Fruit fly (Drosophila melanogaster) whole organism, embryonic: ENCODE results near the gene CG13700.
A peak's percentile ranks its signal among the peaks of the same experiment; 100 is the strongest.

Source experiments
- ATbp ChIP-seq: fragments of 200-800 bp; sonication (Bioruptor generic); optimal IDR thresholded peaks from 2 replicates; lab custom pipeline; 2017; ENCODE audit warnings: missing biosample characterization, mild to moderate bottlenecking, missing genetic modification characterization, missing genetic modification reagents
- Adf1 ChIP-seq: fragments of 200-800 bp; sonication (Bioruptor generic); IDR thresholded peaks from 2 replicates; pipeline ENCODE4 v1.3.6; 2022; ENCODE audit warnings: missing biosample characterization, missing genetic modification characterization
- Atf-2 ChIP-seq: fragments of 200-800 bp; sonication (Bioruptor generic); optimal IDR thresholded peaks from 2 replicates; lab custom pipeline; 2016; ENCODE audit warnings: missing biosample characterization, missing genetic modification characterization
- Atf3 ChIP-seq: fragments of 200-800 bp; sonication (Bioruptor generic); optimal IDR thresholded peaks from 3 replicates; lab custom pipeline; 2016; ENCODE audit warnings: missing biosample characterization, missing genetic modification characterization
- B-H2 ChIP-seq: fragments of 200-800 bp; sonication (Bioruptor generic); optimal IDR thresholded peaks from 2 replicates; lab custom pipeline; 2018; ENCODE audit warnings: missing biosample characterization, mild to moderate bottlenecking, missing genetic modification characterization
- CG10209 ChIP-seq: fragments of 200-800 bp; sonication (Bioruptor generic); optimal IDR thresholded peaks from 3 replicates; lab custom pipeline; 2017; ENCODE audit warnings: missing biosample characterization, mild to moderate bottlenecking, missing genetic modification characterization, missing genetic modification reagents
- CG10979 ChIP-seq: fragments of 200-800 bp; sonication (Bioruptor generic); optimal IDR thresholded peaks from 2 replicates; lab custom pipeline; 2018; ENCODE audit warnings: missing biosample characterization, mild to moderate bottlenecking, missing genetic modification characterization, moderate library complexity
- CG12071 ChIP-seq: fragments of 200-800 bp; sonication (Bioruptor generic); optimal IDR thresholded peaks from 3 replicates; lab custom pipeline; 2018; ENCODE audit warnings: missing biosample characterization, mild to moderate bottlenecking, missing genetic modification characterization
- CG1529 ChIP-seq: fragments of 200-800 bp; sonication (Bioruptor generic); optimal IDR thresholded peaks from 3 replicates; lab custom pipeline; 2018; ENCODE audit warnings: missing biosample characterization, missing genetic modification characterization
- CG17361 ChIP-seq: fragments of 200-800 bp; sonication (Bioruptor generic); IDR thresholded peaks from 3 replicates; pipeline ENCODE4 v1.3.6; 2022; ENCODE audit warnings: missing biosample characterization, missing genetic modification characterization
- CG2678 ChIP-seq: fragments of 200-800 bp; sonication (Bioruptor generic); optimal IDR thresholded peaks from 3 replicates; lab custom pipeline; 2019; ENCODE audit warnings: missing biosample characterization, mild to moderate bottlenecking, missing genetic modification characterization, moderate library complexity
- CG2712 ChIP-seq: fragments of 200-800 bp; optimal IDR thresholded peaks from 3 replicates; lab custom pipeline; 2019; ENCODE audit warnings: missing biosample characterization, mild to moderate bottlenecking, missing genetic modification characterization, moderate library complexity
- CG33557 ChIP-seq: fragments of 200-800 bp; sonication (Bioruptor generic); optimal IDR thresholded peaks from 2 replicates; lab custom pipeline; 2019; ENCODE audit warnings: missing biosample characterization, mild to moderate bottlenecking, missing genetic modification characterization, moderate library complexity
- CG3847 ChIP-seq: fragments of 200-800 bp; sonication (Bioruptor generic); IDR thresholded peaks from 2 replicates; pipeline ENCODE4 v1.3.6; 2022; ENCODE audit warnings: missing biosample characterization, missing genetic modification characterization
- CG4854 ChIP-seq: fragments of 200-800 bp; sonication (Bioruptor generic); optimal IDR thresholded peaks from 2 replicates; lab custom pipeline; 2016; ENCODE audit warnings: missing biosample characterization, missing genetic modification characterization, inconsistent platforms
- CG5953 ChIP-seq: fragments of 200-800 bp; sonication (Bioruptor generic); IDR thresholded peaks from 2 replicates; pipeline ENCODE4 v1.3.6; 2022; ENCODE audit warnings: missing biosample characterization, missing genetic modification characterization
- CG6272 ChIP-seq: fragments of 200-800 bp; sonication (Bioruptor generic); IDR thresholded peaks from 2 replicates; pipeline ENCODE4 v1.3.6; 2022; ENCODE audit warnings: missing biosample characterization, missing genetic modification characterization
- CG7745 ChIP-seq: fragments of 200-800 bp; sonication (Bioruptor generic); optimal IDR thresholded peaks from 2 replicates; lab custom pipeline; 2018; ENCODE audit warnings: missing biosample characterization, mild to moderate bottlenecking, missing genetic modification characterization, moderate library complexity
- CG7928 ChIP-seq: fragments of 200-800 bp; sonication (Bioruptor generic); optimal IDR thresholded peaks from 2 replicates; lab custom pipeline; 2017; ENCODE audit warnings: missing biosample characterization, mild to moderate bottlenecking, missing genetic modification characterization
- CG7963 ChIP-seq: fragments of 200-800 bp; sonication (Bioruptor generic); IDR thresholded peaks from 3 replicates; pipeline ENCODE4 v1.3.6; 2022; ENCODE audit warnings: missing biosample characterization, missing genetic modification characterization; ENCODE audit not compliant: partially characterized antibody
- CG8765 ChIP-seq: fragments of 200-800 bp; sonication (Bioruptor generic); IDR thresholded peaks from 2 replicates; pipeline ENCODE4 v1.3.6; 2022; ENCODE audit warnings: missing biosample characterization, missing genetic modification characterization
- CG9215 ChIP-seq: fragments of 200-800 bp; sonication (Bioruptor generic); IDR thresholded peaks from 2 replicates; pipeline ENCODE4 v1.3.6; 2022; ENCODE audit warnings: missing biosample characterization, missing genetic modification characterization
- CG9932 ChIP-seq: fragments of 200-800 bp; sonication (Bioruptor generic); IDR thresholded peaks from 2 replicates; pipeline ENCODE4 v1.3.6; 2022; ENCODE audit warnings: missing biosample characterization, missing genetic modification characterization
- Dip3 ChIP-seq: fragments of 200-800 bp; sonication (Bioruptor generic); optimal IDR thresholded peaks from 3 replicates; lab custom pipeline; 2016; ENCODE audit warnings: missing biosample characterization, missing genetic modification characterization
- Doc2 ChIP-seq: fragments of 200-800 bp; sonication (Bioruptor generic); IDR thresholded peaks from 2 replicates; pipeline ENCODE4 v1.3.6; 2022; ENCODE audit warnings: missing biosample characterization, missing genetic modification characterization
- Eip74EF ChIP-seq, 2 experiments: fragments of 200-800 bp in 1 of 2; fragments of >200 bp in 1 of 2; sonication (Bioruptor generic) in 1 of 2; optimal IDR thresholded peaks; 2 replicates each; lab custom pipeline; 2017 to 2019; ENCODE audit warnings: missing biosample characterization in 2 of 2, missing genetic modification characterization in 2 of 2, mild to moderate bottlenecking in 1 of 2, moderate library complexity in 1 of 2
- Hand ChIP-seq: fragments of 200-800 bp; sonication (Bioruptor generic); optimal IDR thresholded peaks from 2 replicates; lab custom pipeline; 2017; ENCODE audit warnings: mild to moderate bottlenecking, missing biosample characterization, missing genetic modification reagents, missing genetic modification characterization
- Hr39 ChIP-seq: fragments of >200 bp; optimal IDR thresholded peaks from 2 replicates; lab custom pipeline; 2017
- Lim3 ChIP-seq: fragments of 200-800 bp; sonication (Bioruptor generic); IDR thresholded peaks from 2 replicates; pipeline ENCODE4 v1.3.6; 2022; ENCODE audit warnings: missing biosample characterization, missing genetic modification characterization
- MBD-R2 ChIP-seq: fragments of 200-800 bp; sonication (Bioruptor generic); IDR thresholded peaks from 2 replicates; pipeline ENCODE4 v1.3.6; 2022; ENCODE audit warnings: missing biosample characterization, missing genetic modification characterization
- NFAT ChIP-seq: fragments of 200-800 bp; sonication (Bioruptor generic); IDR thresholded peaks from 2 replicates; pipeline ENCODE4 v1.3.6; 2022; ENCODE audit warnings: missing biosample characterization, missing genetic modification characterization
- Six4 ChIP-seq: fragments of 200-800 bp; sonication (Bioruptor generic); optimal IDR thresholded peaks from 2 replicates; lab custom pipeline; 2016; ENCODE audit warnings: missing biosample characterization, missing genetic modification characterization
- TFAM ChIP-seq: fragments of 200-800 bp; sonication (Bioruptor generic); optimal IDR thresholded peaks from 2 replicates; lab custom pipeline; 2017; ENCODE audit warnings: missing biosample characterization, missing genetic modification characterization, inconsistent platforms
- Xbp1 ChIP-seq: fragments of 200-800 bp; sonication (Bioruptor generic); optimal IDR thresholded peaks from 3 replicates; lab custom pipeline; 2016; ENCODE audit warnings: missing biosample characterization, mild to moderate bottlenecking, missing genetic modification characterization
- Xrp1 ChIP-seq: fragments of 200-800 bp; sonication (Bioruptor generic); IDR thresholded peaks from 2 replicates; pipeline ENCODE4 v1.3.6; 2022; ENCODE audit warnings: missing biosample characterization, missing genetic modification characterization
- ap ChIP-seq: fragments of 200-800 bp; sonication (Bioruptor generic); IDR thresholded peaks from 2 replicates; pipeline ENCODE4 v1.3.6; 2022; ENCODE audit warnings: missing biosample characterization, missing genetic modification characterization
- chif ChIP-seq, 2 experiments: fragments of 200-800 bp; sonication (Bioruptor generic); optimal IDR thresholded peaks; 3 replicates each; lab custom pipeline; 2016; ENCODE audit warnings: missing biosample characterization in 2 of 2, missing genetic modification characterization in 2 of 2
- dmrt99B ChIP-seq: fragments of 200-800 bp; sonication (Bioruptor generic); optimal IDR thresholded peaks from 2 replicates; lab custom pipeline; 2018; ENCODE audit warnings: missing biosample characterization, mild to moderate bottlenecking, missing genetic modification characterization, moderate library complexity
- jing ChIP-seq: fragments of 200-800 bp; sonication (Bioruptor generic); optimal IDR thresholded peaks from 2 replicates; lab custom pipeline; 2018; ENCODE audit warnings: missing biosample characterization, mild to moderate bottlenecking, missing genetic modification characterization
- otp ChIP-seq: fragments of 200-800 bp; sonication (Bioruptor generic); IDR thresholded peaks from 3 replicates; pipeline ENCODE4, ENCODE4 v1.3.6; 2022; ENCODE audit warnings: missing biosample characterization, missing genetic modification characterization
- p53 ChIP-seq: fragments of 200-800 bp; sonication (Bioruptor generic); optimal IDR thresholded peaks from 2 replicates; lab custom pipeline; 2016; ENCODE audit warnings: missing biosample characterization, missing genetic modification characterization
- prd ChIP-seq, 3 experiments: fragments of >200 bp in 2 of 3; fragments of 200-800 bp in 1 of 3; sonication (Bioruptor generic) in 1 of 3; optimal IDR thresholded peaks in 2 of 3; IDR thresholded peaks in 1 of 3; 2 replicates in 2 of 3; 3 replicates in 1 of 3; pipeline versions ENCODE4 v1.3.6 to Lab custom; 2017 to 2022; ENCODE audit warnings: missing biosample characterization in 1 of 3, missing genetic modification characterization in 1 of 3
- ranshi ChIP-seq: fragments of 200-800 bp; sonication (Bioruptor generic); IDR thresholded peaks from 2 replicates; pipeline ENCODE4 v1.3.6; 2022; ENCODE audit warnings: missing biosample characterization, missing genetic modification characterization
- scrt ChIP-seq: fragments of 200-800 bp; sonication (Bioruptor generic); optimal IDR thresholded peaks from 2 replicates; lab custom pipeline; 2018; ENCODE audit warnings: missing biosample characterization, mild to moderate bottlenecking, missing genetic modification characterization, moderate library complexity
- sim ChIP-seq: fragments of 200-800 bp; sonication (Bioruptor generic); IDR thresholded peaks from 2 replicates; pipeline ENCODE4 v1.3.6; 2022; ENCODE audit warnings: missing biosample characterization, missing genetic modification characterization
- slbo ChIP-seq: fragments of 200-800 bp; sonication (Bioruptor generic); IDR thresholded peaks from 2 replicates; pipeline ENCODE4 v1.3.6; 2022; ENCODE audit warnings: missing biosample characterization, missing genetic modification characterization
- slou ChIP-seq: fragments of 200-800 bp; sonication (Bioruptor generic); optimal IDR thresholded peaks from 3 replicates; lab custom pipeline; 2016; ENCODE audit warnings: missing biosample characterization, missing genetic modification characterization
- so ChIP-seq: fragments of 200-800 bp; sonication (Bioruptor generic); IDR thresholded peaks from 3 replicates; pipeline ENCODE4 v1.3.6; 2022; ENCODE audit warnings: missing biosample characterization, missing genetic modification characterization
- sr ChIP-seq: fragments of 200-800 bp; sonication (Bioruptor generic); IDR thresholded peaks from 3 replicates; pipeline ENCODE4 v1.3.6; 2022; ENCODE audit warnings: missing biosample characterization, missing genetic modification characterization
- tap ChIP-seq: fragments of 200-800 bp; optimal IDR thresholded peaks from 3 replicates; lab custom pipeline; 2019; ENCODE audit warnings: missing biosample characterization, mild to moderate bottlenecking, missing genetic modification characterization, moderate library complexity
- trh ChIP-seq: fragments of 200-800 bp; sonication (Bioruptor generic); optimal IDR thresholded peaks from 2 replicates; lab custom pipeline; 2016; ENCODE audit warnings: missing biosample characterization, missing genetic modification characterization
- vnd ChIP-seq: fragments of 200-800 bp; sonication (Bioruptor generic); IDR thresholded peaks from 3 replicates; pipeline ENCODE4 v1.3.6; 2022; ENCODE audit warnings: missing biosample characterization, missing genetic modification characterization; ENCODE audit not compliant: partially characterized antibody

Gene CG13700

DNA sequence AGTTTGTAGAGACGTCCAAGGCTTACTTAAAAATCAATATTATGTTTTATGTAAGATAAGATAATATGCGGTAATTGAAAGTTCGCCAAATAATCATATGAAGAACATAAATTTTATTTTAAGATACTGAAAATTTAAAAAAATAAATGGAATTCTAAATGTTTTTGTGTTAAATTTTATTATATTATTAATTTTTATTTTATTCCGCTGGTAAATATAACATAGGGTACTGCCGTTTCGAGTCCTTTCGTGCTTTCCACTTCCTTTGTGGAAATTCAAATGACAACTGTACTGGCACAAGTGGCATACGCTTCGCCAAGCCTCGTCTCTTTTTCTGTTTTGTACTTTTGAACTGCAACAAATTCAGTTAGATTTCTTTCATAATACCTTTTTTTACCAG lies 27.9 kb downstream of the CG13700 start (continued):
- TF ChIP-seq Atf3 (GFP tag; lab: Kevin White, UChicago): no peak
- no peak for TF ChIP-seq Hand (GFP tag; lab: Kevin White, UChicago)
- TF ChIP-seq CG6272 (GFP tag; lab: Robert Waterston, UW): no peak
- no peak for TF ChIP-seq Hr39
- peak; percentile 43 for TF ChIP-seq CG2678 (tag; lab: Kevin White, UChicago)
- TF ChIP-seq CG2712 (tag; lab: Kevin White, UChicago): peak; percentile 31
- TF ChIP-seq CG1529: no peak
- TF ChIP-seq Atf-2 (GFP tag; lab: Kevin White, UChicago): no peak
- no peak for TF ChIP-seq chif (GFP tag; optimal IDR thresholded peaks at IDR 0.05; lab: Kevin White, UChicago)
- no peak for TF ChIP-seq slou (GFP tag; lab: Kevin White, UChicago)
- TF ChIP-seq CG9932 (GFP tag; lab: Robert Waterston, UW): no peak
- TF ChIP-seq Xrp1 (GFP tag; lab: Robert Waterston, UW): 0 out of 2 replicates have a peak, but pooled peaks have one; percentile 27
- no peak for TF ChIP-seq prd (optimal IDR thresholded peaks at IDR 0.05; lab: Kevin White, UChicago)
- peak; percentile 33; the same call in 2 of the 3 replicates for TF ChIP-seq prd (GFP tag; IDR thresholded peaks at IDR 0.05; lab: Robert Waterston, UW)
- TF ChIP-seq CG5953 (GFP tag; lab: Robert Waterston, UW): no peak
- TF ChIP-seq otp: no peak
- no peak for TF ChIP-seq tap (tag; lab: Kevin White, UChicago)
- TF ChIP-seq scrt (GFP tag; lab: Kevin White, UChicago): no peak
- no peak for TF ChIP-seq CG7963 (GFP tag; lab: Robert Waterston, UW)
- TF ChIP-seq CG4854 (GFP tag; lab: Kevin White, UChicago): no peak
- TF ChIP-seq Lim3: no peak
- TF ChIP-seq CG10209 (GFP tag; lab: Kevin White, UChicago): no peak
- TF ChIP-seq MBD-R2: no peak
- TF ChIP-seq Eip74EF (GFP tag; optimal IDR thresholded peaks at IDR 0.05; lab: Kevin White, UChicago): no peak
- TF ChIP-seq CG8765 (GFP tag; lab: Robert Waterston, UW): no peak
- TF ChIP-seq CG7745 (tag; lab: Kevin White, UChicago): no peak
- no peak for TF ChIP-seq Adf1 (GFP tag; lab: Robert Waterston, UW)
- TF ChIP-seq sim (GFP tag; lab: Robert Waterston, UW): no peak
- TF ChIP-seq Xbp1: no peak
- TF ChIP-seq ranshi: no peak
- no peak for TF ChIP-seq slbo (GFP tag; lab: Robert Waterston, UW)
- no peak for TF ChIP-seq CG17361 (GFP tag; lab: Robert Waterston, UW)
- peak; percentile 45 for TF ChIP-seq CG10979 (tag; lab: Kevin White, UChicago)
- TF ChIP-seq Six4 (GFP tag; lab: Kevin White, UChicago): no peak
- TF ChIP-seq ap (GFP tag; lab: Robert Waterston, UW): no peak
- TF ChIP-seq NFAT (GFP tag; lab: Robert Waterston, UW): no peak
- TF ChIP-seq jing (GFP tag; lab: Kevin White, UChicago): no peak
- TF ChIP-seq B-H2 (GFP tag; lab: Kevin White, UChicago): no peak
- no peak for TF ChIP-seq TFAM (GFP tag; lab: Kevin White, UChicago)
- no peak for TF ChIP-seq so (GFP tag; lab: Robert Waterston, UW)
- no peak for TF ChIP-seq CG33557 (GFP tag; lab: Kevin White, UChicago)
- no peak for TF ChIP-seq vnd (GFP tag; lab: Robert Waterston, UW)
- TF ChIP-seq Dip3 (GFP tag; lab: Kevin White, UChicago): no peak
- TF ChIP-seq CG12071: no peak
- TF ChIP-seq CG9215 (GFP tag; lab: Robert Waterston, UW): no peak
- TF ChIP-seq CG7928 (GFP tag; lab: Kevin White, UChicago): no peak
- TF ChIP-seq ATbp (GFP tag; lab: Kevin White, UChicago): no peak
- TF ChIP-seq trh (GFP tag; lab: Kevin White, UChicago): no peak
- TF ChIP-seq p53 (GFP tag; lab: Kevin White, UChicago): no peak
- no peak for TF ChIP-seq dmrt99B (tag; lab: Kevin White, UChicago)
- no peak for TF ChIP-seq CG3847 (GFP tag; lab: Robert Waterston, UW)
- TF ChIP-seq Doc2 (GFP tag; lab: Robert Waterston, UW): no peak
- TF ChIP-seq sr (GFP tag; lab: Robert Waterston, UW): no peak
